Fruit fly (Drosophila melanogaster): ENCODE measurements around the gene nau.

Gene nau

DNA sequence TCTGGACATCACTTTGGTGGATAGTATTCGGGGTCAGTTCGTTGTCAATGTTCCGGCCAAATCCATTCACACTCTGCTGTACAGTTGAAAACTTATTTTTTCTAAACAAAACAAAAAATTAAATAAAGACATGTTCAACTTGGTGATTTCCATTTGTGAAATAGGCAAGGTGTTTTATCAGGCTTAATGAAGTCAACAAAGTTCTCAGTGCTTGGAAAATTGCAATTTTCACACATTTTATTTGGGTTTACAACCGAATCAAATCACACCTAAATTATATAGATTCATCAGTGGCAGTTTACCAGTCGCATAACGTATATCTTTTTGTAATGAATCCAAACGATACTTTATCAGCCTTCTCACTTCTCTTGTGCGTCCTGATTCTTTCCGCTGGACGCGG lies 15.7 kb downstream of the nau start, which contains the start of gene Qsox4:
Qsox4 (plus strand) TSS at position 301 of the 400 bp plus-strand sequence.
- TF ChIP-seq psq (optimal IDR thresholded peaks at IDR 0.05), result no peak
- no peak for TF ChIP-seq Myc (optimal IDR thresholded peaks at IDR 0.05)
- TF ChIP-seq ttk (optimal IDR thresholded peaks at IDR 0.05), result no peak
- TF ChIP-seq Sin3A (optimal IDR thresholded peaks at IDR 0.05), result no peak
- no peak for TF ChIP-seq insv (optimal IDR thresholded peaks at IDR 0.05)
- no peak for TF ChIP-seq h (optimal IDR thresholded peaks at IDR 0.05)

DNA sequence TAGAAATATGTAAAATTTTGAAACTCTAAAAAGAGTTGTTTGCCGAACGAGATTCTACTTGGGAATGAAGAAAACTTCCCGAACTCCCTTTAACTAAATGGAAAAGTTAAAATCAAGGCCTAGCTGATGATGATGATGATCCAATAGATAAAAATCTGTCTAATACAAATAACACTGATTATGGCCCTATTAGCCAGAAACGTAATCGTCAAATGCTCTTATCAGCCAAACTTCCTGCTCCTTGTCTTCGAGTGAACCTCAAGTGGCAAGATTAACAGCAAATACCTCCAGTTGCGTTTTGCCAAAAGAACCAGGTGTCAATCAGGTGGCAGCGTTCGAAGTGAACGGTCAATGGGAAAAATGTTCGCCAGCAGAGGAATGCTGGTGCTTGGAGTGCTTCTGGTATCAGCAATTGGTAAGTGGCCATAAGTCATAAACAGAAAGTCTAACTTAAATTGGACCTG lies 17.8 kb downstream of the nau start, which contains the start of the genes CG31468 and Gba1a:
CG31468 (minus strand) TSS at position 51 of the 464 bp plus-strand sequence.
Gba1a (plus strand) TSS at position 318 of the 464 bp plus-strand sequence.
- no peak for TF ChIP-seq ttk (optimal IDR thresholded peaks at IDR 0.05)
- TF ChIP-seq insv (optimal IDR thresholded peaks at IDR 0.05), result no peak
- no peak for TF ChIP-seq h (optimal IDR thresholded peaks at IDR 0.05)
- TF ChIP-seq Myc (optimal IDR thresholded peaks at IDR 0.05), result no peak
- no peak for TF ChIP-seq psq (optimal IDR thresholded peaks at IDR 0.05)
- TF ChIP-seq Sin3A (optimal IDR thresholded peaks at IDR 0.05), result no peak

DNA sequence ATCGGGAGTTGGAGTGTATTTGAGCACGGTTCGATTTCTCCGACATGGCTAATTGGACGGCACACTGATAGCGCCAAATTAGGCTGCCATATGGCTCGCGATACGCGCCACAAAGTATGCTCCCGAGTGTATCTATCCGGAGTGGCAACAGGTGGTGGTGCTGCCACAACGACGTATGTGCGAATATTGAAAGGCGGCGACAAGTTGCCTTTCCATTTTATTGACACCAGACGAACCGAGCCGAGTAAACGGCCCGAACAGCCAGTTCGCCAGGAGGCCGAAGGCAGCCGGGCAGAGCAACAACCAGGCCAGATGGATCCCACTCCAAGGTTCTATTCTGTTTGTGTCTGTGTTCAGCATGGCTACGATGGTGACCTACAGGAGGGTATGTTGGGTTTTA lies 19.3 kb downstream of the nau start, which contains the start of gene prt:
prt (minus strand) TSS at position 193 of the 400 bp plus-strand sequence.
- TF ChIP-seq h (optimal IDR thresholded peaks at IDR 0.05), result no peak
- TF ChIP-seq psq (optimal IDR thresholded peaks at IDR 0.05), result no peak
- no peak for TF ChIP-seq Myc (optimal IDR thresholded peaks at IDR 0.05)
- TF ChIP-seq Sin3A (optimal IDR thresholded peaks at IDR 0.05), result no peak

DNA sequence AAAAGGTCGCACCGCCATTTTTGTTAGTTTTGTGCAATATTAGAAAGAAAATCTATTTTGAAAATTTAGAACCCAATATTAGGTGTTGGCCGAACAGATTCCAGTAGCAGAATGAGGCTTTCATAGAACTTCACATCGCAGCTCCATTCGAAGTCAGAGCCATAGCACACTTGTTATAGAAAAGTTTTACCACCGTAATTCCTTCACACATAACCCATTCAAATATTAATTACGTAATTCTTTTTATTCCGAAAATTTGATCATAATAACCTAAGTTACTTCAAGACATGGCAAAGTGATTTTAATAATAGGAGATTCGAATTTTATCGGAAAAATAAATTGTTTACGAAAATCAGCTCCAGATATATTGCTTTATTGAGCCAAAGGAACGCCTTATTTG lies 22.0 kb downstream of the nau start, which contains the start of gene CG10252:
CG10252 (minus strand) TSS at position 101 of the 400 bp plus-strand sequence.
- TF ChIP-seq Myc (optimal IDR thresholded peaks at IDR 0.05), result no peak
- TF ChIP-seq psq (optimal IDR thresholded peaks at IDR 0.05), result no peak
- no peak for TF ChIP-seq h (optimal IDR thresholded peaks at IDR 0.05)
- no peak for TF ChIP-seq Sin3A (optimal IDR thresholded peaks at IDR 0.05)
- no peak for TF ChIP-seq ttk (optimal IDR thresholded peaks at IDR 0.05)
- TF ChIP-seq insv (optimal IDR thresholded peaks at IDR 0.05), result no peak

DNA sequence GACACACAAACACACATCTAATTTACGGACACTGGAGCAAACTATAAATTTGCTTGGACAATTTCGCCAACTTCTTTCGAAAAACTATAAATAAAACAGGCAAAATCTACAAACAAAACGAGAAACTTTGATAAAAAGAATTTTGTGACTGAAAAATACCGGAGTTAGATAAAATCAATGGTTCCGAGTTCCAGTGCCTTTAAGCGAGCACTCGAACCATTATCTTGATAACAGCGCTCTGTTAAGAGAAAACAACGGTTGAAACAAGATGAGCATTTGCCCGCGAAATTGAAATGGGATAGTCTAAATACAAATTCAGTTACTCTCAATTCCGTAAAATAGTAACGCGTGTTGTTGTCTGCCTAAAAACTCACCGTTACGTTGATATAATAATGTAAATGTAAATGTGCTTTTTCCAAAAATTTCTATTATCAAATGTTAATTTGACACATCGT lies 23.6 kb downstream of the nau start, which contains the start of gene CG10254:
CG10254 (minus strand) TSS at position 405 of the 455 bp plus-strand sequence.
- no peak for TF ChIP-seq ttk (optimal IDR thresholded peaks at IDR 0.05)
- TF ChIP-seq Myc (optimal IDR thresholded peaks at IDR 0.05), result no peak
- TF ChIP-seq Sin3A (optimal IDR thresholded peaks at IDR 0.05), result no peak
- TF ChIP-seq psq (optimal IDR thresholded peaks at IDR 0.05), result no peak
- no peak for TF ChIP-seq h (optimal IDR thresholded peaks at IDR 0.05)

DNA sequence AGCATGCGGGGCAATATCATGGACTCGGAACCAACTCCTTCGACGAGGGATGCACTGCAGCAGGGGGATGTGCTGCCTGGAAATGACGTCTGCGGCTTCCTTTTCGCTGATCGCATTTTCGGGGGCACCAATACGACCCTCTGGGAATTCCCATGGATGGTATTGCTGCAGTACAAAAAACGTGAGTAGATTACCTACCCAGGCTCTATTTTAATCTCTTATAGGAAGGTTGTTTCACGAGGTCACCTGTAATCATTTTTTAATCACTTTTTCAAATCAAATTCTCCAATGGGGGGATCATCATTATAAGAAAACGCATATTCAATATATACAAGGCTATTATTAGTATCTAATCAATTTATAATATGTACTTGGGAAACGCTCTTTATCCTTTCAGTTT lies 31.2 kb downstream of the nau start:
- TF ChIP-seq ttk (optimal IDR thresholded peaks at IDR 0.05) (no peak), h (optimal IDR thresholded peaks at IDR 0.05) (no peak), psq (optimal IDR thresholded peaks at IDR 0.05) (no peak), Sin3A (optimal IDR thresholded peaks at IDR 0.05) (no peak), Myc (optimal IDR thresholded peaks at IDR 0.05) (no peak), insv (optimal IDR thresholded peaks at IDR 0.05) (no peak)

DNA sequence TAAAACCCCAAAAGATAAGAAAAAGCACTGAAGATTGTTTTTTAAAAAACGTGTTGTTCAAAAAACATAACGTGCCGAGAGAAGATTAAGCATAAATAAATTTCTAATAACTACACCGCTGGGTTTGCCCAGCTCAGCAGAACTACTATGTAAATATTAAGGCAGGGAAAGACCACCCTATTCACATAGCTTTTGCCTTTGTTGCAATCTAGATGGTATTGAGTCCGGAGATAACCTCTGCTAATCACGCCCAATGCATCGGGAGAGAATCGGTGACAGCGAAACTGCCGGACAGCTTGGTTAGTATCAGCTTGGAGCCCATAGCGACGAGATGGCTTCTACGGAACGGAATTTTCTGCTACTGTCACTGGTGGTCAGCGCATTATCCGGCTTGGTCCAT lies 32.2 kb downstream of the nau start, which contains the start of gene SPE:
SPE (plus strand) TSS at position 301 of the 400 bp plus-strand sequence.
- TF ChIP-seq Sin3A (optimal IDR thresholded peaks at IDR 0.05) (no peak), ttk (optimal IDR thresholded peaks at IDR 0.05) (no peak), h (optimal IDR thresholded peaks at IDR 0.05) (no peak), Myc (optimal IDR thresholded peaks at IDR 0.05) (no peak), psq (optimal IDR thresholded peaks at IDR 0.05) (no peak), insv (optimal IDR thresholded peaks at IDR 0.05) (no peak)

DNA sequence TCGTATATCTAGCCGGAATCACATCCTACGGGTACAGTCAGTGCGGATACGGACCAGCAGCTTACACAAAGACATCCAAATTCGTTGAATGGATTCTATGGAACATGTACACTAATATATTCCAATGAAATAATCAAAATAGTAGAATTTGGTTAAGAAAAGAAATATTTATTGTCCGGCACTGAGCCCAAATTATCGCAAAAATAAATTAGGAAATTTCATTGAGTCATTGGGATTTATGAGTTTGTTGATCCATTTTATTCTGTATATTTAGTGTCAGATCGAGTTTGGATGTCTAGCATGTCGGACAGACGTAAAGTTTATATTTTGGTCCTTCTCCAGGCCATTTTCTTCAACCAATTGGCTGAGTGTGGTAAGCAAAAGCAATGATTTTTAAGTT lies 34.4 kb downstream of the nau start, which contains the start of gene CG18754:
CG18754 (plus strand) TSS at position 301 of the 400 bp plus-strand sequence.
- TF ChIP-seq Sin3A (optimal IDR thresholded peaks at IDR 0.05) (no peak), h (optimal IDR thresholded peaks at IDR 0.05) (no peak), ttk (optimal IDR thresholded peaks at IDR 0.05) (no peak), psq (optimal IDR thresholded peaks at IDR 0.05) (no peak), insv (optimal IDR thresholded peaks at IDR 0.05) (no peak), Myc (optimal IDR thresholded peaks at IDR 0.05) (no peak)

DNA sequence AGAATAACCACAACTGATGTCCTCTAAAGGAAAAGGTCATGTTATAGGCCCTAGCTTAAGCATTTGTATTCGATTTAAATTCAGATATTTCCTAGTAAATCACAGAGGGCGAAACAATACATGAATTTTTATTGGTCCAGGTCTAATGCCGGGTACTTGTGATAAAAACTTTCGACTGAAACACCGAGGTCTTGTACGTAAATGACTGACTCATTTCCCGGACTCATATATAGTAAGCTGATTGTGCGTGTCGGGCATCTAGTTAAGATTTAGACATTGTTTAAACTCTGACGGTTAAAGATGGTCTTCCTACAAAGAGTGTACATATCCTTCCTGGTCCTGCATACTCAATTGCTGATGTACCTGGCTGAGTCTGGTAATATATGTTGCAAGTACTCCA lies 36.0 kb downstream of the nau start, which contains the start of gene CG16710:
CG16710 (plus strand) TSS at position 301 of the 400 bp plus-strand sequence.
- TF ChIP-seq Sin3A (optimal IDR thresholded peaks at IDR 0.05) (no peak), insv (optimal IDR thresholded peaks at IDR 0.05) (no peak), Myc (optimal IDR thresholded peaks at IDR 0.05) (no peak), psq (optimal IDR thresholded peaks at IDR 0.05) (no peak), ttk (optimal IDR thresholded peaks at IDR 0.05) (no peak), h (optimal IDR thresholded peaks at IDR 0.05) (no peak)

DNA sequence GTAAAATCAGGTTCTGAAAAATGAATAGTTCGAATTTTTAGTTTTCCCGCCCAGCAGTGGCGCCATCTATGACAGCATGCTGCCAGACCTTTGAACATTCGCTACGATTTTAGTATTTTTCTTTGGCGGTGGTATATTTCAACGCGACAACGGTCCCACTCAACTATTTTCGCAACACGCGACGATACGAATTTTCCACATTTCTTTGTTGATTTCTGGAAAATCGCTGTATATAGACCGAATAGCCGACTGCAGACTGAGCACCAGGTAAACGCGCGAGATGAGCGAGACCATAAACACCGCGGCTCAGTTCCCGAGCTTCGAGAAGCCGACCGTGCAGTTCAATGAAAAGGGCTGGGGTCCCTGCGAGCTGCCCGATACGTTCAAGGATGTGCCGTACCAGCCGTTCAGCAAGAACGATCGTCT lies 38.2 kb downstream of the nau start, which contains the start of gene eIF3d1:
eIF3d1 (plus strand) TSS at position 129 of the 426 bp plus-strand sequence.
- TF ChIP-seq h (optimal IDR thresholded peaks at IDR 0.05) (no peak), Myc (optimal IDR thresholded peaks at IDR 0.05) (no peak), ttk (optimal IDR thresholded peaks at IDR 0.05) (no peak), Sin3A (optimal IDR thresholded peaks at IDR 0.05) (no peak), psq (optimal IDR thresholded peaks at IDR 0.05) (no peak), insv (optimal IDR thresholded peaks at IDR 0.05) (no peak)

DNA sequence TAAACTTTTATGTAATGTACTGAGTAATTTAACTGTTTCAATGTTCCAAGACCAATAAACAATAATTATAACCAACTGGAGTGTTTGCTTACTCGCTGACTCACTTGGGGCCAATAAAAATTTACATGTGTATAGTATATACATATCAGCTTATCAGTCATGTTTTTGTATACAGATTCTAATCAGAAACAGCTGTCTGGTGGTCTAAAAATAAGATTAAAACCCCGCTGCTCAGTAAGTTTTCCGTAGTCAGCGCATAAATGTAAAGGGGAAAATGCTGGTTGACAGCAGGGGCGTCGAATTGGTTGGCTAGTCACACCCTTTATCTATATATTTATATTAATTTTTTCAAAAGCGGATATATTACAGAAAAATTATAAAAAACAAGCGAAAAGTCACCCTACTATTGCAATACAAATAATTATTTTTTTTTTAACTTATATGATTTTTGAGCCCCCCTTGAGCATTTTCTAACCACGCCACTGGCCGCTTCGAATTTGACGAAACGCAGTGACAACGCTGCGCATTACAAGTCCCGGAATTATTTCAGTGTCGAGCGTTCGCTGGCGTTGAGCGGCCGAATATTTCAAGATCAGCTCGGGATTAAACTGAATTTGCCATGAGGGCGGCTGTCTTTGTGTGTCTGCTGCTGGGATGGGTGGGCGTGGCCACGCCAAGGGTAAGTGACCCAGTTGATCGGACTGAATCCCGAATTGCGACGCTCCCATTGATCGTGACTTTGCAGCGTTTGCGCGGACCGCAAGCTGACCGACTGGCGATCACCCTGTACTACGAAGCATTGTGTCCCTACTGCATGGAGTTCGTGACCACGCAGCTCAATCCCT lies 39.6 kb downstream of the nau start, which contains the start of gene GILT2:
GILT2 (plus strand) TSS at position 547 of the 845 bp plus-strand sequence.
- TF ChIP-seq Myc (optimal IDR thresholded peaks at IDR 0.05) (no peak), psq (optimal IDR thresholded peaks at IDR 0.05) (no peak), insv (optimal IDR thresholded peaks at IDR 0.05) (no peak), ttk (optimal IDR thresholded peaks at IDR 0.05) (no peak), Sin3A (optimal IDR thresholded peaks at IDR 0.05) (no peak), h (optimal IDR thresholded peaks at IDR 0.05) (no peak)

DNA sequence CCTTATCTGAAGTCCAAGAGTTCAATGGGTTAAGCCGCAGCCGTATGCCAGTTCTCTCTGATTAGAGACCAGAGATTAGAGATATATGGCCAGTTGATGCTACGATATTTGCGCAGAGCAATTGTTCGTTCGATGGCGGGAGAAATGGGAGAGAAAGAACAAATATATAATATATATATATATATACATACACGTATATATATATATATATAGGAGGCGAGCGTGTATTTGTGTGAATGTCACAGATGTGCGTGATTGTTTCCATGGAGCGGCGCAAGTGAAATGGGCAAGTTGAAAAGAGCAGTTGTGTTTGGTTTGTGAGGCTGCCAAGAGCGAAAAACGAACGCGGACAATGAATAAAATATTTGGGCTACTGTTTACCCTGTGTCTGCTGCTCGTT lies 41.1 kb downstream of the nau start, which contains the start of gene GILT3:
GILT3 (plus strand) TSS at position 301 of the 400 bp plus-strand sequence.
- TF ChIP-seq ttk (optimal IDR thresholded peaks at IDR 0.05), result no peak
- TF ChIP-seq Sin3A (optimal IDR thresholded peaks at IDR 0.05), result no peak
- no peak for TF ChIP-seq h (optimal IDR thresholded peaks at IDR 0.05)
- no peak for TF ChIP-seq insv (optimal IDR thresholded peaks at IDR 0.05)
- no peak for TF ChIP-seq psq (optimal IDR thresholded peaks at IDR 0.05)
- TF ChIP-seq Myc (optimal IDR thresholded peaks at IDR 0.05), result no peak
